Worm (Caenorhabditis elegans): ENCODE data around the gene F53B1.9.

F53B1.9 gene

DNA sequence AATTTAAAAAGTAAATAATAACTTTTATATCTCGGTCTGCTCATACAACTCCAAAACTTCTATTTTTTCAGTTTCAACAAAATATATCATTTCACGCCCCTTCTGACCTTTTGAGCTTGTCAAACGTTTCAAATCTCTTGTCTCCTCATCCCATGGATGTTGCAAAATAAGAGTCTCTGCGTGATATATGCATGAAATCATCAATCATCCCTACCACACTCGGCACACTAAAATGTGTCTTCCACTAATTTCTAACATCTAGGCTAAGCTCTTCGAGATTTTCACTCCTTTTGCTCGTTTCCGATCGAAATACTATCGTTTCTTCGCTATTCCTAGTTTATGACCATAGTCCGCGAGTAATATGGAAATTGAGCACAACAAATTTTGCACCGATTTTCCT lies 32.6 kb downstream of the F53B1.9 start:
- TF ChIP-seq dao-5 (tag; optimal IDR thresholded peaks at IDR 0.05) (no peak), W03F9.2 (tag; optimal IDR thresholded peaks at IDR 0.05) (no peak), him-1 (tag; optimal IDR thresholded peaks at IDR 0.05) (no peak)

DNA sequence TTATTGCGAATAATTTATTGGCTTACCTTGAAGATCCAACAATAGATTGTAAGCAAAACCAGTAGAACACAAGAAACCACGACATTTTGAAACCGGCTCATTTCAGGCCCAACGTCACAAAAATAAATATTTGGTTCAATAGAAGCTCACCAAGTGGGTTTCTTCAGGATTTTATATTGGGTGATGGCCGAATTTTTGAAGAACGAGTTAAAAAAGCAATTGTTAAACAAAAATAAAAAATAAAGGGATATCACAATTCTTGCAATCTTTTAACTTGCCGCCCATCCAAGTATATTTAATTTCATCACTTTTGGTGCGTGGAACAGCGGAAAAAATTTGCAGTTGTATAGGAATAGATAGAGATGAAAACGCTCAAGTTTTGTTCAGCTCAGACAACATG lies 34.8 kb downstream of the F53B1.9 start, which contains the start of gene T21D9.2:
T21D9.2 (minus strand) TSS at position 101 of the 400 bp plus-strand sequence.
- no peak for TF ChIP-seq him-1 (tag; optimal IDR thresholded peaks at IDR 0.05)
- TF ChIP-seq dao-5 (tag; optimal IDR thresholded peaks at IDR 0.05), result no peak
- TF ChIP-seq W03F9.2 (tag; optimal IDR thresholded peaks at IDR 0.05), result no peak

DNA sequence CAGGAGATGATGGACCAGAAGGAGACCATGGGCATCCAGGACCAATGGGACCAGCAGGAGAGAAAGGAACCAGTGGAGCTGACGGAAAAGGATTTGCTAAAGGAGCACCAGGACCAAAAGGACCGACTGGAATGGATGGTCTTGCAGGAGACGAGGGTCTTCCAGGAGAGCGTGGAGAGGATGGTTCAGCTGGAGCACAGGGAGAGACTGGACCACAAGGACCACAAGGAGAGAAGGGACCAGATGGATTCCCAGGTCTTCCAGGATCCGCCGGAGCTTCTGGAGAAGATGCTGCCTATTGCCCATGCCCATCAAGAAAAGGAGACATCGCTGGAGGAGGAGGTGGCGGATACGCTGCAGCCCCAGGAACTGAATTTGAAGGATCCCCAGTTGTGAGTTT lies 37.5 kb downstream of the F53B1.9 start:
- no peak for TF ChIP-seq dao-5 (tag; optimal IDR thresholded peaks at IDR 0.05)
- TF ChIP-seq him-1 (tag; optimal IDR thresholded peaks at IDR 0.05), result no peak
- TF ChIP-seq W03F9.2 (tag; optimal IDR thresholded peaks at IDR 0.05), result no peak

DNA sequence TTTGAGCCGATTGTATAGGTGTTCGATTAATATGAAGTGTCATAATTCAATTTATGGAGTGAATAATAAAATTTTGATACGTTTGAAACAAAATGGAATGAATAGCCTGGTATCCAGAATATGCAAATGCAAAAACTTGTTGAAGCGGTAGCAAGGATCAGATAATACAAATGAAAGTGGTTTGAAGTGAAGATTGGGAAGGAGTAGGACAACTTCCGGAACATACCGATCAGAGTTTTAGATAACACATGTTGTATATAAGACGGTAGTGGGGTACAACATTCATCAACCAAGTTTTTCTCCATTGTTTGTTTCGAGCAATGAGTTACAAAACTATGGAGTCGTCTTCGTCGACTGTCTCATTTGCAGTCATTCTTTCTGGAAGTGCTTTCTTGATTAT lies 38.5 kb downstream of the F53B1.9 start, which contains the start of gene col-164:
col-164 (plus strand) TSS at position 301 of the 400 bp plus-strand sequence.
- no peak for TF ChIP-seq W03F9.2 (tag; optimal IDR thresholded peaks at IDR 0.05)

DNA sequence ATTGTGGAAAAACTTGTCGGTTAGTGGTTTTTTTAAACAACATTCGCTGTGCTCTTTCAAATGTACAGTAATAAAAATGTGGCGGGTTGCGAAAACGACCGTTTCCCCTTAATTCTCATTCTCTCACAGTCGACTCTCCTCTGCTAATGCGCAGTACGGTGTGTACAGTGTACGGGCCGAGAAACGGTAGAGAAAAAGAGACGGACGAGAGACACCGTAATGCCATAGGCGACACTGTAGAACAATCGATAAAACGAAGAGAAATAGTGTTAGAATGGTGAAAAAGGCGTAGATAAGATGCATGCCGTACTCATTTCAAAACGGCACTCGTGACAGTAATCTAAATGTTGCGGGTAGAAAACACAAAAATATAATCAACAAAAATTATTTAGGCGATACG lies 41.2 kb downstream of the F53B1.9 start:
- TF ChIP-seq W03F9.2 (tag; optimal IDR thresholded peaks at IDR 0.05) (no peak), him-1 (tag; optimal IDR thresholded peaks at IDR 0.05) (no peak), dao-5 (tag; optimal IDR thresholded peaks at IDR 0.05) (no peak)

DNA sequence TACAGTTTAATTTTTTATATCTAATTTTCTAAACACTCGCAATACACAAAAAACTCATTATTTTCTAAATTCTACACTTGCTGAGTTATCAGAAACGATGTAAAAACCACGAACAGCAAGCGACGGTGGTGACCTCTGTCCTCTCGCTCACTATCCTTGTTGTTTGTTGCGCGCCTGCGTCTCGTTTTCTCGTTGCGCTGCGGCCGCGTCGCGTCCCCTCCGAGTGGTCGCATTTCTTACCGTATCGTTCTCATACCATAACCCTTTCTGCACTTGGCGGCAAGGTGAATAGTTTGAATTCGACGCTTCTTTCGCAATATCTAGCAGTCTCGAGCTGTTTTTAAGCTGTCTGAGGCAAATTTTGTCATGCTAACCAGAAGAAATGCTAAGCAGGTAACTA lies 42.2 kb downstream of the F53B1.9 start, which contains the start of gene lsy-2:
lsy-2 (plus strand) TSS at position 271 of the 400 bp plus-strand sequence.
- no peak for TF ChIP-seq W03F9.2 (tag; optimal IDR thresholded peaks at IDR 0.05)
- TF ChIP-seq him-1 (tag; optimal IDR thresholded peaks at IDR 0.05), result no peak
- no peak for TF ChIP-seq dao-5 (tag; optimal IDR thresholded peaks at IDR 0.05)

DNA sequence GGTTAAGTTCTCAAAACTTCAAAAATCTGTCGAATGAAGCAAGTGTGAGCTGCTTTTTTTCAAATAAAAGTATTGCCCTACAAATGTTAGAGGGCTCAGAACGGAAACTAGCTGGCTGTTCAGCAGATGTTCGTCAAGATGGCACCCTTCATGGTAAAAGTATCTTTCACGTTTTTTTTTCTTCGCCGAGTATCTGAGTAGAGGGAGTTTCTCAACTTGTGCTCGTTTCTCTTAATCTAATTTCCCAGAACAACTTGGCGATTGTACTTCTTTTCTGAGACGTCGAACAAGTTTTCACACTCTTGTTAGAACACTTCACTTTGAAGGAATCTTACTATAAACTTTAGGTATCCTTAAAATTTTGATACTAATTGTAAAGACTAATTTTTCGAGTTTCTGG lies 43.9 kb downstream of the F53B1.9 start:
- TF ChIP-seq dao-5 (tag; optimal IDR thresholded peaks at IDR 0.05) (no peak), him-1 (tag; optimal IDR thresholded peaks at IDR 0.05) (no peak), W03F9.2 (tag; optimal IDR thresholded peaks at IDR 0.05) (no peak)

DNA sequence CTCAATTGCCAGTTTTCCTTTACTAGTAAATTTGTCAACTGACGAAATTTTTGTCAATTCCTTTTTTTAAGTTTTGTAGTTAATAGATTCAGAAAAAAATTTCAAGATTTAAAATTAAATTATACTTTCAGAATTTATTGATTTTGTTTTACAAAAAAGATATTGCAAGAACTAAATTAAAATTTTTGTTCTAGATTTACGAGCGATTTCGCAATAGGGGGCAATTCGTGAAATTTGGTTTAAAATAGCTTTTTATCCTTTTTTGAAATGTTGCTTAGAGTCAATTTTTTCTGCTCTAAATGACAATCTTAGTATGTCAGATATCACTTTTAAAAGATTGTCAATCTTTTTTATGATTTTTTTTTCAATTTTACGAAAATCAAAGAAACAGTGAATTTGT lies 46.1 kb downstream of the F53B1.9 start:
- no peak for TF ChIP-seq dao-5 (tag; optimal IDR thresholded peaks at IDR 0.05)
- no peak for TF ChIP-seq him-1 (tag; optimal IDR thresholded peaks at IDR 0.05)
- no peak for TF ChIP-seq W03F9.2 (tag; optimal IDR thresholded peaks at IDR 0.05)

DNA sequence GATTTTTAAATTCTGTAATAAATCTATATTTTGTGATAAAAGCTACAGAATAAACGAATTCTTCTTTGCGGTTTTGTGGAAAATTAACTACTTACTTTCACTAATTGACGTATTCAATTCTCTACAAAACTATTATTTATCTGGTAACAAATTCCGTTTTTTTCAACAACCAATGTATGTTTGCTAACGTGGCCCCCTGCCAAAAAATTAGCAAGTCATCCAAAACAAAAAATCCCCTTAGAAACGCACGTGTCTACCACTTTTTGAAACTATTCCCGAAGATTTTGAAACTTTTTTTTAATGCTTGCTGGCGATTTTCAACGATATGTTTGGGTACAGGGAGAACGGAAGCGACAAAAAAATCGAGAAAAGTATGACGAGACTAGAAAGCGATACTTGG lies 46.7 kb downstream of the F53B1.9 start, which contains the start of gene F49H12.2:
F49H12.2 (plus strand) TSS at position 301 of the 400 bp plus-strand sequence.
- TF ChIP-seq dao-5 (tag; optimal IDR thresholded peaks at IDR 0.05) (no peak), W03F9.2 (tag; optimal IDR thresholded peaks at IDR 0.05) (no peak), him-1 (tag; optimal IDR thresholded peaks at IDR 0.05) (no peak)

DNA sequence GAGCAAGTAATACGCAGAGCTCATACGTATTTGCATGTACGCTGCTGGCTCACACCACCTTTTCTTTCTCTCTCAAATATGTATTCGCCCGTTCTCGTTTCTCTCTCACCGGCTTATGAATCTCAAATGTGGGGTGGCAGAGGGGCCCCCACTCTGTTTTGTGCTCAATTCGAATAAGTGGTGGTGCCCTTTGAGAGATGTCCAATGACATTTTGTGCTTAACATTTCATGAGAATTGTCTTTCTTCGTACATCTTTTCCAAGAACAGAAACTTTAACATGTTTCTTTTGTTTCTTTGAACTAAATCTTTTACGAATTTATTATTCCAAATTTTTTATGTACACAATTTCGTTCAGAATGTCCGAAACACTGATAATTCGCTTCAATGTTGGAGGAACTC lies 47.6 kb downstream of the F53B1.9 start, which contains the start of gene F49H12.3:
F49H12.3 (plus strand) TSS at position 357 of the 400 bp plus-strand sequence.
- TF ChIP-seq W03F9.2 (tag; optimal IDR thresholded peaks at IDR 0.05) (no peak), dao-5 (tag; optimal IDR thresholded peaks at IDR 0.05) (no peak), him-1 (tag; optimal IDR thresholded peaks at IDR 0.05) (no peak)
